Fruit fly (Drosophila melanogaster) S2 (cell line): ENCODE data around the gene CG17786.

Experiments
- CG8478 ChIP-seq: fragments of >200 bp; optimal IDR thresholded peaks from 2 replicates; lab custom pipeline; 2018
- CTCF ChIP-seq, 2 experiments: fragments of >200 bp; optimal IDR thresholded peaks; 2 replicates each; lab custom pipeline; 2018

- TF ChIP-seq CG8478 (lab: Kevin White, UChicago) (no peak), CTCF (optimal IDR thresholded peaks at IDR 0.05; lab: Kevin White, UChicago) (peak in 1 of 2 experiments; percentile 14)
These were observed 49.2 kb downstream of the CG17786 start, which contains the start of gene CG5510 for dm6 chr3R:24169362-24169761.
